Fruit fly (Drosophila melanogaster) whole organism, prepupa: Measurements from ENCODE around the gene AnxB9.

ENCODE experiments used
- Blimp-1 ChIP-seq: fragments of 200-800 bp; sonication (Bioruptor generic); optimal IDR thresholded peaks from 3 replicates; lab custom pipeline; 2017; ENCODE audit warnings: missing biosample characterization, missing genetic modification characterization, mild to moderate bottlenecking, moderate library complexity, missing genetic modification reagents
- CG10631 ChIP-seq: fragments of 200-800 bp; sonication (Bioruptor generic); optimal IDR thresholded peaks from 2 replicates; lab custom pipeline; 2016; ENCODE audit warnings: missing biosample characterization, missing genetic modification characterization
- CG10669 ChIP-seq: fragments of 200-800 bp; sonication (Bioruptor generic); optimal IDR thresholded peaks from 3 replicates; lab custom pipeline; 2018; ENCODE audit warnings: missing biosample characterization, mild to moderate bottlenecking, missing genetic modification characterization, moderate library complexity
- CG11902 ChIP-seq: fragments of 200-800 bp; sonication (Bioruptor generic); optimal IDR thresholded peaks from 3 replicates; lab custom pipeline; 2016; ENCODE audit warnings: missing biosample characterization, missing genetic modification characterization
- CG32006 ChIP-seq: fragments of 200-800 bp; sonication (Bioruptor generic); optimal IDR thresholded peaks from 3 replicates; lab custom pipeline; 2017; ENCODE audit warnings: missing biosample characterization, mild to moderate bottlenecking, missing genetic modification characterization
- CG6808 ChIP-seq: fragments of 200-800 bp; sonication (Bioruptor generic); optimal IDR thresholded peaks from 3 replicates; lab custom pipeline; 2017; ENCODE audit warnings: missing biosample characterization, missing genetic modification characterization, mild to moderate bottlenecking, moderate library complexity, missing genetic modification reagents
- Eip78C ChIP-seq: fragments of 200-800 bp; sonication (Bioruptor generic); peaks from one replicate; lab custom pipeline; 2016; ENCODE audit warnings: missing biosample characterization, missing genetic modification characterization
- Eip93F ChIP-seq: fragments of 200-800 bp; sonication (Bioruptor generic); optimal IDR thresholded peaks from 2 replicates; lab custom pipeline; 2016; ENCODE audit warnings: missing biosample characterization, mild to moderate bottlenecking, missing genetic modification characterization
- OdsH ChIP-seq: fragments of 200-800 bp; sonication (Bioruptor generic); optimal IDR thresholded peaks from 3 replicates; lab custom pipeline; 2016; ENCODE audit warnings: missing biosample characterization, missing genetic modification characterization
- Sox14 ChIP-seq: fragments of 200-800 bp; sonication (Bioruptor generic); optimal IDR thresholded peaks from 3 replicates; lab custom pipeline; 2016; ENCODE audit warnings: missing biosample characterization, missing genetic modification characterization
- dsx ChIP-seq: fragments of 200-800 bp; optimal IDR thresholded peaks from 3 replicates; lab custom pipeline; 2019; ENCODE audit warnings: missing biosample characterization, mild to moderate bottlenecking, missing genetic modification characterization, moderate library complexity; ENCODE audit not compliant: poor library complexity, severe bottlenecking
- salr ChIP-seq, 2 experiments: fragments of 200-800 bp; sonication (Bioruptor generic); optimal IDR thresholded peaks; 3 replicates each; lab custom pipeline; 2016 to 2018; ENCODE audit warnings: missing biosample characterization in 2 of 2, missing genetic modification characterization in 2 of 2, mild to moderate bottlenecking in 1 of 2
- ss ChIP-seq, 2 experiments: fragments of 200-800 bp; sonication (Bioruptor generic); optimal IDR thresholded peaks; 2 replicates in 1 of 2; 3 replicates in 1 of 2; lab custom pipeline; 2017 to 2018; ENCODE audit warnings: mild to moderate bottlenecking in 2 of 2, missing biosample characterization in 2 of 2, missing genetic modification characterization in 2 of 2, moderate library complexity in 1 of 2

dm6 chr3R:21097160-21097559 is 32.1 kb downstream of the AnxB9 start:
- TF ChIP-seq Eip78C: no peak
- TF ChIP-seq CG10669: no peak
- TF ChIP-seq ss (GFP tag; optimal IDR thresholded peaks at IDR 0.05; lab: Kevin White, UChicago): no peak
- no peak for TF ChIP-seq Blimp-1 (GFP tag; lab: Kevin White, UChicago)
- TF ChIP-seq CG32006 (GFP tag; lab: Kevin White, UChicago): no peak
- no peak for TF ChIP-seq Sox14 (GFP tag; lab: Kevin White, UChicago)
- no peak for TF ChIP-seq Eip93F (GFP tag; lab: Kevin White, UChicago)
- no peak for TF ChIP-seq CG10631 (GFP tag; lab: Kevin White, UChicago)
- no peak for TF ChIP-seq CG11902 (GFP tag; lab: Kevin White, UChicago)
- no peak for TF ChIP-seq salr (GFP tag; optimal IDR thresholded peaks at IDR 0.05; lab: Kevin White, UChicago)
- TF ChIP-seq OdsH (GFP tag; lab: Kevin White, UChicago): no peak
- TF ChIP-seq CG6808 (GFP tag; lab: Kevin White, UChicago): no peak
- no peak for TF ChIP-seq dsx (GFP tag; lab: Kevin White, UChicago)
